Fruit fly (Drosophila melanogaster): ENCODE measurements around the gene ICA69.

- TF ChIP-seq Dll (optimal IDR thresholded peaks at IDR 0.05) (no peak), usp (GFP tag; optimal IDR thresholded peaks at IDR 0.05) (no peak)
Observed at dm6 chr3L:21100429-21100828, 30.8 kb upstream of the ICA69 start.
